Fruit fly (Drosophila melanogaster): ENCODE results near the gene CG16781.

Gene CG16781

dm6 chrX:3424963-3425362 lies 38.9 kb downstream of the CG16781 start (continued):
- TF ChIP-seq CG17328 (GFP tag; IDR thresholded peaks at IDR 0.05) (peak; percentile 85), Bgb (GFP tag; IDR thresholded peaks at IDR 0.05; ENCODE audit: partially characterized antibody) (no peak), Opbp (GFP tag; IDR thresholded peaks at IDR 0.05; ENCODE audit: partially characterized antibody) (no peak), br (optimal IDR thresholded peaks at IDR 0.05) (no peak), CG10366 (GFP tag; IDR thresholded peaks at IDR 0.05) (peak; percentile 91), sug (tag; optimal IDR thresholded peaks at IDR 0.05) (peak; percentile 22), HLH4C (GFP tag; IDR thresholded peaks at IDR 0.05; ENCODE audit: partially characterized antibody) (no peak), lmd (GFP tag; IDR thresholded peaks at IDR 0.05) (peak; percentile 87), ap (GFP tag; IDR thresholded peaks at IDR 0.05) (peak; percentile 76), CG17359 (tag; optimal IDR thresholded peaks at IDR 0.05) (peak; percentile 89), stc (GFP tag; IDR thresholded peaks at IDR 0.05) (peak; percentile 80), Atf6 (GFP tag; IDR thresholded peaks at IDR 0.05) (peak; percentile 83), CG1603 (tag; optimal IDR thresholded peaks at IDR 0.05) (peak; percentile 87), CG6854 (GFP tag; optimal IDR thresholded peaks at IDR 0.05) (peak; percentile 26), CG10565 (GFP tag; optimal IDR thresholded peaks at IDR 0.05) (peak; percentile 7), Six4 (GFP tag; optimal IDR thresholded peaks at IDR 0.05) (peak; percentile 46), Nf-YB (GFP tag; optimal IDR thresholded peaks at IDR 0.05) (peak; percentile 64), en (GFP tag; optimal IDR thresholded peaks at IDR 0.05) (peak; percentile 39), Doc2 (GFP tag; IDR thresholded peaks at IDR 0.05) (peak; percentile 20; the same call in 1 of the 2 replicates), gem (tag; optimal IDR thresholded peaks at IDR 0.05) (peak; percentile 92), bigmax (GFP tag; optimal IDR thresholded peaks at IDR 0.05) (peak; percentile 10), Fer2 (tag; optimal IDR thresholded peaks at IDR 0.05) (no peak), gt (GFP tag; IDR thresholded peaks at IDR 0.05) (no peak), MESR4 (GFP tag; optimal IDR thresholded peaks at IDR 0.05) (peak; percentile 15), shn (GFP tag; optimal IDR thresholded peaks at IDR 0.05) (peak; percentile 49), CG8281 (tag; optimal IDR thresholded peaks at IDR 0.05) (peak; percentile 47), dpn (GFP tag; optimal IDR thresholded peaks at IDR 0.05) (peak; percentile 82 to 85), Dll (GFP tag; IDR thresholded peaks at IDR 0.05; ENCODE audit: partially characterized antibody) (no peak), btn (GFP tag; optimal IDR thresholded peaks at IDR 0.05) (peak; percentile 35), MTF-1 (GFP tag; optimal IDR thresholded peaks at IDR 0.05; ENCODE audit: borderline replicate concordance) (peak; percentile 71), pfk (GFP tag; optimal IDR thresholded peaks at IDR 0.05) (no peak), slbo (GFP tag; IDR thresholded peaks at IDR 0.05) (peak; percentile 84), CG12219 (GFP tag; optimal IDR thresholded peaks at IDR 0.05) (peak; percentile 84), CG9797 (GFP tag; optimal IDR thresholded peaks at IDR 0.05) (no peak), Atf-2 (GFP tag; optimal IDR thresholded peaks at IDR 0.05) (peak; percentile 53), CG11723 (GFP tag; optimal IDR thresholded peaks at IDR 0.05) (peak; percentile 68), abd-A (tag; optimal IDR thresholded peaks at IDR 0.05) (no peak), lbe (GFP tag; optimal IDR thresholded peaks at IDR 0.05) (peak; percentile 17), CG34376 (GFP tag; optimal IDR thresholded peaks at IDR 0.05) (no peak), CG10543 (GFP tag; optimal IDR thresholded peaks at IDR 0.05) (no peak), tgo (GFP tag; IDR thresholded peaks at IDR 0.05) (peak; percentile 86), salm (tag; optimal IDR thresholded peaks at IDR 0.05) (peak; percentile 82), ato (GFP tag; IDR thresholded peaks at IDR 0.05; ENCODE audit: partially characterized antibody) (no peak), YL-1 (GFP tag; optimal IDR thresholded peaks at IDR 0.05) (no peak), CG15514 (GFP tag; optimal IDR thresholded peaks at IDR 0.05) (peak; percentile 66), zen (tag; optimal IDR thresholded peaks at IDR 0.05) (peak; percentile 56), CG5180 (GFP tag; optimal IDR thresholded peaks at IDR 0.05) (peak; percentile 27), Bdp1 (GFP tag; optimal IDR thresholded peaks at IDR 0.05) (peak; percentile 59), CG14050 (GFP tag; IDR thresholded peaks at IDR 0.05) (peak; percentile 83), grau (tag; optimal IDR thresholded peaks at IDR 0.05) (peak; percentile 85)
